Fruit fly (Drosophila melanogaster) whole organism, wandering third instar larva: ENCODE measurements around the gene CG42269.
A peak's percentile ranks its signal among the peaks of the same experiment; 100 is the strongest.

ENCODE experiments used
- Abd-B ChIP-seq: fragments of >200 bp; optimal IDR thresholded peaks from 2 replicates; lab custom pipeline; 2017; ENCODE audit warnings: missing biosample characterization, missing genetic modification characterization
- CG9705 ChIP-seq: fragments of 200-800 bp; sonication (Bioruptor generic); optimal IDR thresholded peaks from 2 replicates; lab custom pipeline; 2018; ENCODE audit warnings: missing biosample characterization, mild to moderate bottlenecking, missing genetic modification characterization
- CrebA ChIP-seq: fragments of 200-800 bp; sonication (Bioruptor generic); optimal IDR thresholded peaks from 2 replicates; lab custom pipeline; 2016; ENCODE audit warnings: missing biosample characterization, mild to moderate bottlenecking, missing genetic modification characterization, borderline replicate concordance
- Dfd ChIP-seq: fragments of >200 bp; optimal IDR thresholded peaks from 2 replicates; lab custom pipeline; 2017; ENCODE audit warnings: missing biosample characterization, missing genetic modification characterization
- Dif ChIP-seq: fragments of 200-275, 200-300 bp; sonication (Bioruptor generic); optimal IDR thresholded peaks from 2 replicates; lab custom pipeline; 2018; ENCODE audit warnings: missing biosample characterization, missing genetic modification characterization; ENCODE audit not compliant: partially characterized antibody
- GATAd ChIP-seq: sonication (Bioruptor generic); optimal IDR thresholded peaks from 2 replicates; lab custom pipeline; 2016; ENCODE audit warnings: missing biosample characterization, missing genetic modification characterization
- HLH106 ChIP-seq: fragments of 200-800 bp; optimal IDR thresholded peaks from 3 replicates; lab custom pipeline; 2019; ENCODE audit warnings: missing biosample characterization, mild to moderate bottlenecking, missing genetic modification characterization, moderate library complexity
- Hnf4 ChIP-seq: fragments of 200-800 bp; sonication (Bioruptor generic); optimal IDR thresholded peaks from 2 replicates; lab custom pipeline; 2016; ENCODE audit warnings: missing biosample characterization, mild to moderate bottlenecking, missing genetic modification characterization
- Hr78 ChIP-seq: fragments of >200 bp; optimal IDR thresholded peaks from 2 replicates; lab custom pipeline; 2017; ENCODE audit warnings: missing biosample characterization, missing genetic modification characterization
- Hr83 ChIP-seq: fragments of 200-300 bp; sonication (Bioruptor generic); optimal IDR thresholded peaks from 2 replicates; lab custom pipeline; 2016; ENCODE audit warnings: missing biosample characterization, mild to moderate bottlenecking, missing genetic modification characterization, moderate library complexity; ENCODE audit not compliant: poor library complexity, severe bottlenecking
- Jra ChIP-seq: sonication (Bioruptor generic); optimal IDR thresholded peaks from 2 replicates; lab custom pipeline; 2016; ENCODE audit warnings: missing biosample characterization, missing genetic modification characterization
- Mio ChIP-seq: sonication (Bioruptor generic); optimal IDR thresholded peaks from 2 replicates; lab custom pipeline; 2016; ENCODE audit warnings: missing biosample characterization, missing genetic modification characterization
- Myc ChIP-seq: fragments of >200 bp; optimal IDR thresholded peaks from 2 replicates; lab custom pipeline; 2017
- OdsH ChIP-seq: fragments of 200-800 bp; sonication (Bioruptor generic); optimal IDR thresholded peaks from 2 replicates; lab custom pipeline; 2016; ENCODE audit warnings: missing biosample characterization, mild to moderate bottlenecking, missing genetic modification characterization
- Rel ChIP-seq, 2 experiments: fragments of 200-800 bp; sonication (Bioruptor generic) in 1 of 2; optimal IDR thresholded peaks; 2 replicates in 1 of 2; 3 replicates in 1 of 2; lab custom pipeline; 2016 to 2019; ENCODE audit warnings: mild to moderate bottlenecking in 2 of 2, missing biosample characterization in 2 of 2, missing genetic modification characterization in 2 of 2, moderate library complexity in 1 of 2
- Sp1 ChIP-seq: fragments of 200-800 bp; sonication (Bioruptor generic); optimal IDR thresholded peaks from 3 replicates; lab custom pipeline; 2019; ENCODE audit warnings: missing biosample characterization, mild to moderate bottlenecking, missing genetic modification characterization, moderate library complexity
- Vsx2 ChIP-seq: fragments of 200-300, 225-300 bp; sonication (Bioruptor generic); optimal IDR thresholded peaks from 2 replicates; lab custom pipeline; 2018; ENCODE audit warnings: missing biosample characterization, missing genetic modification characterization; ENCODE audit not compliant: partially characterized antibody
- br ChIP-seq: fragments of 200-800 bp; sonication (Bioruptor generic); optimal IDR thresholded peaks from 2 replicates; lab custom pipeline; 2016; ENCODE audit warnings: missing biosample characterization, missing genetic modification characterization
- brk ChIP-seq: fragments of 200-800 bp; sonication (Bioruptor generic); optimal IDR thresholded peaks from 2 replicates; lab custom pipeline; 2016; ENCODE audit warnings: missing biosample characterization, mild to moderate bottlenecking, missing genetic modification characterization
- dl ChIP-seq, 2 experiments: fragments of 175-275, 200-275 bp in 1 of 2; fragments of 200-275 bp in 1 of 2; sonication (Bioruptor generic); optimal IDR thresholded peaks; lab custom pipeline; 2018; ENCODE audit warnings: mild to moderate bottlenecking in 2 of 2, missing biosample characterization in 2 of 2, missing genetic modification characterization in 2 of 2, moderate library complexity in 2 of 2; ENCODE audit not compliant: partially characterized antibody in 2 of 2, insufficient read depth in 1 of 2
- dmrt93B ChIP-seq: fragments of 200-800 bp; sonication (Bioruptor generic); optimal IDR thresholded peaks from 2 replicates; lab custom pipeline; 2018; ENCODE audit warnings: missing biosample characterization, mild to moderate bottlenecking, missing genetic modification characterization
- dsf ChIP-seq: sonication (Bioruptor generic); optimal IDR thresholded peaks from 2 replicates; lab custom pipeline; 2016; ENCODE audit warnings: missing biosample characterization, missing genetic modification characterization, borderline replicate concordance
- ey ChIP-seq: fragments of 200-800 bp; sonication (Bioruptor generic); optimal IDR thresholded peaks from 2 replicates; lab custom pipeline; 2016; ENCODE audit warnings: missing biosample characterization, missing genetic modification characterization
- foxo ChIP-seq, 2 experiments: fragments of 200-800 bp; sonication (Bioruptor generic); optimal IDR thresholded peaks; 2 replicates in 1 of 2; 3 replicates in 1 of 2; lab custom pipeline; 2016 to 2017; ENCODE audit warnings: missing biosample characterization in 2 of 2, missing genetic modification characterization in 2 of 2
- fru ChIP-seq: fragments of 200-800 bp; sonication (Bioruptor generic); optimal IDR thresholded peaks from 3 replicates; lab custom pipeline; 2016; ENCODE audit warnings: missing biosample characterization, mild to moderate bottlenecking, missing genetic modification characterization
- h ChIP-seq: fragments of 200-800 bp; sonication (Bioruptor generic); optimal IDR thresholded peaks from 3 replicates; lab custom pipeline; 2016; ENCODE audit warnings: missing biosample characterization, mild to moderate bottlenecking, missing genetic modification characterization
- jim ChIP-seq: fragments of 175-275, 200-325 bp; sonication (Bioruptor generic); optimal IDR thresholded peaks from 2 replicates; lab custom pipeline; 2016; ENCODE audit warnings: missing biosample characterization, mild to moderate bottlenecking, missing genetic modification characterization
- lola ChIP-seq: fragments of >200 bp; optimal IDR thresholded peaks from 2 replicates; lab custom pipeline; 2017; ENCODE audit warnings: missing biosample characterization, missing genetic modification characterization
- pan ChIP-seq: fragments of >200 bp; optimal IDR thresholded peaks from 2 replicates; lab custom pipeline; 2017
- psq ChIP-seq: fragments of 200-800 bp; sonication (Bioruptor generic); optimal IDR thresholded peaks from 3 replicates; lab custom pipeline; 2017; ENCODE audit warnings: missing biosample characterization, mild to moderate bottlenecking, missing genetic modification characterization, moderate library complexity
- sage ChIP-seq: fragments of 200-800 bp; sonication (Bioruptor generic); optimal IDR thresholded peaks from 2 replicates; lab custom pipeline; 2016; ENCODE audit warnings: missing biosample characterization, mild to moderate bottlenecking, missing genetic modification characterization
- tai ChIP-seq: sonication (Bioruptor generic); optimal IDR thresholded peaks from 2 replicates; lab custom pipeline; 2016; ENCODE audit warnings: missing biosample characterization, missing genetic modification characterization
- usp ChIP-seq: fragments of >200 bp; optimal IDR thresholded peaks from 2 replicates; lab custom pipeline; 2017; ENCODE audit warnings: missing biosample characterization, missing genetic modification characterization
- woc ChIP-seq: sonication (Bioruptor generic); optimal IDR thresholded peaks from 2 replicates; lab custom pipeline; 2016; ENCODE audit warnings: missing biosample characterization, mild to moderate bottlenecking, missing genetic modification characterization

The CG42269 gene

dm6 chr3L:6065881-6066389 lies at the start of gene CG42269:
TSS of gene CG42269 (plus strand) at chr3L:6066296.
- TF ChIP-seq h (peak; percentile 44), Rel (GFP tag; optimal IDR thresholded peaks at IDR 0.05; lab: Kevin White, UChicago) (peak; percentile 0), Rel (tag; optimal IDR thresholded peaks at IDR 0.05; lab: Kevin White, UChicago) (no peak), br (GFP tag; lab: Kevin White, UChicago) (no peak)

- TF ChIP-seq lola: no peak
- TF ChIP-seq dmrt93B: no peak
- TF ChIP-seq CrebA (GFP tag; lab: Kevin White, UChicago): no peak
- TF ChIP-seq GATAd (GFP tag; lab: Kevin White, UChicago): no peak
- TF ChIP-seq pan (lab: Kevin White, UChicago): no peak
- no peak for TF ChIP-seq jim (GFP tag; lab: Kevin White, UChicago)
- TF ChIP-seq h: no peak
- no peak for TF ChIP-seq Myc
- TF ChIP-seq psq (GFP tag; lab: Kevin White, UChicago): no peak
- no peak for TF ChIP-seq usp (GFP tag; lab: Kevin White, UChicago)
- TF ChIP-seq Hnf4 (GFP tag; lab: Kevin White, UChicago): no peak
- TF ChIP-seq CG9705 (GFP tag; lab: Kevin White, UChicago): no peak
- TF ChIP-seq Dfd: no peak
- TF ChIP-seq OdsH (GFP tag; lab: Kevin White, UChicago): no peak
- TF ChIP-seq dsf (GFP tag; lab: Kevin White, UChicago): no peak
- TF ChIP-seq Vsx2 (GFP tag; lab: Kevin White, UChicago): no peak
- no peak for TF ChIP-seq ey
- TF ChIP-seq brk (GFP tag; lab: Kevin White, UChicago): no peak
- TF ChIP-seq woc (GFP tag; lab: Kevin White, UChicago): no peak
- no peak for TF ChIP-seq Hr78 (GFP tag; lab: Kevin White, UChicago)
- no peak for TF ChIP-seq Hr83 (GFP tag; lab: Kevin White, UChicago)
- no peak for TF ChIP-seq Dif (GFP tag; lab: Kevin White, UChicago)
- peak; percentile 8 for TF ChIP-seq HLH106 (tag; lab: Kevin White, UChicago)
- peak; percentile 2 for TF ChIP-seq fru (GFP tag; lab: Kevin White, UChicago)
- no peak for TF ChIP-seq sage (GFP tag; lab: Kevin White, UChicago)
- TF ChIP-seq tai (GFP tag; lab: Kevin White, UChicago): no peak
- TF ChIP-seq foxo (GFP tag; optimal IDR thresholded peaks at IDR 0.05; lab: Kevin White, UChicago): peak in 1 of 2 experiments; percentile 14
Observed at dm6 chr3L:6022142-6022541, 44.0 kb upstream of the CG42269 start.

dm6 chr3L:6033008-6033407 lies 33.1 kb upstream of the CG42269 start:
- TF ChIP-seq Rel (GFP tag; optimal IDR thresholded peaks at IDR 0.05; lab: Kevin White, UChicago): no peak
- TF ChIP-seq Rel (tag; optimal IDR thresholded peaks at IDR 0.05; lab: Kevin White, UChicago): peak; percentile 86
- no peak for TF ChIP-seq CG9705 (GFP tag; lab: Kevin White, UChicago)

dm6 chr3L:6034511-6034910 lies 31.6 kb upstream of the CG42269 start, which contains the start of gene CG10477:
TSS of gene CG10477 (minus strand) at chr3L:6034611.
- TF ChIP-seq Abd-B (GFP tag; lab: Kevin White, UChicago): no peak
- TF ChIP-seq Jra (GFP tag; lab: Kevin White, UChicago): no peak
- no peak for TF ChIP-seq h
- no peak for TF ChIP-seq fru (GFP tag; lab: Kevin White, UChicago)
- no peak for TF ChIP-seq ey
- no peak for TF ChIP-seq Mio (GFP tag; lab: Kevin White, UChicago)
- no peak for TF ChIP-seq Sp1
- TF ChIP-seq pan (lab: Kevin White, UChicago): no peak
- TF ChIP-seq dl (GFP tag; optimal IDR thresholded peaks at IDR 0.05; lab: Kevin White, UChicago; ENCODE audit: insufficient read depth in 1 of 2, partially characterized antibody in 2 of 2): no peak
- TF ChIP-seq, all 38 proteins: peak for 0
